Worm (Caenorhabditis elegans) whole organism, L2 larva: Measurements from ENCODE around the gene Y48E1B.8.

Experiments used
- F13H6.1 ChIP-seq: sonication (generic microtip); optimal IDR thresholded peaks from 2 replicates; lab custom pipeline; 2016; ENCODE audit warnings: missing genetic modification characterization, missing compliant biosample characterization
- ama-1 ChIP-seq: fragments of 150-350 bp; optimal IDR thresholded peaks from 2 replicates; lab custom pipeline; 2018; ENCODE audit warnings: inconsistent platforms
- blmp-1 ChIP-seq: sonication (generic microtip); optimal IDR thresholded peaks from 2 replicates; lab custom pipeline; 2017; ENCODE audit warnings: missing genetic modification characterization, mild to moderate bottlenecking, missing compliant biosample characterization, antibody characterized with exemption, moderate library complexity; ENCODE audit not compliant: insufficient read depth
- ceh-16 ChIP-seq: fragments of 150-350 bp; optimal IDR thresholded peaks from 2 replicates; lab custom pipeline; 2014; ENCODE audit warnings: missing biosample characterization, missing genetic modification characterization
- crh-2 ChIP-seq: sonication (generic microtip); optimal IDR thresholded peaks from 2 replicates; lab custom pipeline; 2017; ENCODE audit warnings: missing biosample characterization, missing genetic modification characterization
- dmd-4 ChIP-seq: sonication (generic microtip); optimal IDR thresholded peaks from 2 replicates; lab custom pipeline; 2017; ENCODE audit warnings: missing biosample characterization, missing genetic modification characterization
- egl-27 ChIP-seq: sonication (generic microtip); optimal IDR thresholded peaks from 3 replicates; lab custom pipeline; 2017; ENCODE audit warnings: missing biosample characterization, missing genetic modification reagents, missing genetic modification characterization
- elt-1 ChIP-seq: fragments of 150-350 bp; optimal IDR thresholded peaks from 2 replicates; lab custom pipeline; 2014; ENCODE audit warnings: missing biosample characterization, missing genetic modification characterization
- elt-3 ChIP-seq: sonication (generic microtip); optimal IDR thresholded peaks from 2 replicates; lab custom pipeline; 2017; ENCODE audit warnings: missing biosample characterization, missing genetic modification characterization
- fos-1 ChIP-seq: fragments of 150-350 bp; optimal IDR thresholded peaks from 2 replicates; lab custom pipeline; 2014; ENCODE audit warnings: missing biosample characterization, missing genetic modification characterization
- gmeb-1 ChIP-seq: fragments of 150-350 bp; optimal IDR thresholded peaks from 2 replicates; lab custom pipeline; 2014; ENCODE audit warnings: missing biosample characterization, missing genetic modification characterization
- lsy-2 ChIP-seq, 2 experiments: fragments of 150-350 bp in 1 of 2; sonication (generic microtip) in 1 of 2; optimal IDR thresholded peaks; 2 replicates each; lab custom pipeline; 2014 to 2017; ENCODE audit warnings: missing biosample characterization in 2 of 2, missing genetic modification characterization in 2 of 2
- nhr-129 ChIP-seq: fragments of 150-350 bp; optimal IDR thresholded peaks from 2 replicates; lab custom pipeline; 2014; ENCODE audit warnings: missing biosample characterization, missing genetic modification characterization
- nhr-21 ChIP-seq: fragments of 150-350 bp; optimal IDR thresholded peaks from 2 replicates; lab custom pipeline; 2014; ENCODE audit warnings: missing biosample characterization, missing genetic modification characterization
- nhr-25 ChIP-seq: fragments of 150-350 bp; sonication (generic microtip); optimal IDR thresholded peaks from 3 replicates; lab custom pipeline; 2014; ENCODE audit warnings: missing biosample characterization, missing genetic modification characterization
- nhr-77 ChIP-seq: fragments of 150-350 bp; optimal IDR thresholded peaks from 2 replicates; lab custom pipeline; 2014; ENCODE audit warnings: missing biosample characterization, missing genetic modification characterization
- peb-1 ChIP-seq: fragments of 150-350 bp; optimal IDR thresholded peaks from 2 replicates; lab custom pipeline; 2014; ENCODE audit warnings: missing biosample characterization, missing genetic modification characterization
- skn-1 ChIP-seq: sonication (generic microtip); optimal IDR thresholded peaks from 2 replicates; lab custom pipeline; 2017; ENCODE audit warnings: missing biosample characterization, missing genetic modification characterization
- sma-3 ChIP-seq: sonication (generic microtip); optimal IDR thresholded peaks from 2 replicates; lab custom pipeline; 2016; ENCODE audit warnings: missing genetic modification reagents, missing genetic modification characterization, missing compliant biosample characterization
- sma-9 ChIP-seq, 2 experiments: fragments of 150-350 bp in 1 of 2; sonication (generic microtip) in 1 of 2; optimal IDR thresholded peaks; 2 replicates each; lab custom pipeline; 2014 to 2016; ENCODE audit warnings: missing genetic modification characterization in 2 of 2, mild to moderate bottlenecking in 1 of 2, missing biosample characterization in 1 of 2, missing compliant biosample characterization in 1 of 2, missing genetic modification reagents in 1 of 2, moderate library complexity in 1 of 2
- snpc-4 ChIP-seq: fragments of 150-350 bp; optimal IDR thresholded peaks from 2 replicates; lab custom pipeline; 2014; ENCODE audit warnings: missing biosample characterization, missing genetic modification characterization
- ztf-1 ChIP-seq: fragments of 200-800 bp; sonication (Bioruptor generic); conservative IDR thresholded peaks from 2 replicates; pipeline ENCODE4 v1.3.6; 2022; ENCODE audit warnings: missing genetic modification characterization, missing compliant biosample characterization

The Y48E1B.8 gene

DNA sequence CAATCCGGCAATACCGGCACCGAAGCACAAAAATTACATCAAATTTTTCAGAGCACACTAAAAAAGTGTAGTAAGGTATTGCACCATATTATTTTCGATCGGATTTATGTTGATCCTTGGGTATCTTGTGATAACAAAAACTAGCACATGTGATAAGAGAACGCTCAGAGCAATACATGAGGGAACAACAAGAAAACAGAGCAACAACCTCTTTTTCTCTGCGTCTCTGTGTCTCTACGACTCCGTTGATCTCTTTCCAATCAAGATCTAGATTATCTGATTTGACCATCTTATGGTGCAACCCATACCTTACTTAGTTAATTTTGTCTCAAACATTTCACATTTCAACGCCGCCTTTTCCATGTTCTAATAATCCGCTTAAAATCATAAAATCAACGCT, 46.7 kb downstream of the Y48E1B.8 start, which contains the start of gene tag-10:
TSS of gene tag-10 (plus strand) at position 347 of the 400 bp plus-strand sequence.
- no peak for TF ChIP-seq nhr-77 (tag; lab: Kevin White, UChicago)
- peak; percentile 93 for TF ChIP-seq elt-1 (tag; lab: Kevin White, UChicago)
- peak; percentile 69 for TF ChIP-seq nhr-129
- TF ChIP-seq snpc-4: no peak
- peak; percentile 68 for TF ChIP-seq sma-9 (GFP tag; optimal IDR thresholded peaks at IDR 0.05; lab: Kevin White, UChicago)
- no peak for TF ChIP-seq sma-9 (tag; optimal IDR thresholded peaks at IDR 0.05; lab: Kevin White, UChicago)
- TF ChIP-seq ama-1 (lab: Kevin White, UChicago): no peak
- no peak for TF ChIP-seq gmeb-1 (tag; lab: Kevin White, UChicago)

DNA sequence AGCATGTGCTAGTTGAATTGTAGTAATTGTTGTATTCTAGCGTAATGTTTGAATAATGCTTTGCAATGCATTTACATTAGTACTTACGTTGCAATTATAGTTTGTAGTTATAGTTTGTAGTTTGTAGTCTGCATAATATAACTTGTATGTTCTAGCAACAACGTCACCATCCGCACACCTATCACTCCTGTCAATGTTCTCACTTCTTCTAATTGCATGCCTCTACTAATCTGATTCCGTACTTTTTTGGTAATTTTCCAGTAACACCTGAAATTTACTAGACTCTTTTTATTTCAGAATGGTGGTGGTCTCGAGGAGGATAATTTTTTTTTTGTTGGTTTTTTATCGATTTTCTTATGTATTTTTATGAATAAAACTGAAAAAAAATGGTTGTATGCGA, 51.1 kb downstream of the Y48E1B.8 start:
- TF ChIP-seq ama-1 (lab: Kevin White, UChicago) (peak; percentile 77), nhr-21 (tag; lab: Kevin White, UChicago) (peak; percentile 23), blmp-1 (peak; percentile 8), nhr-25 (peak; percentile 34), egl-27 (no peak)

DNA sequence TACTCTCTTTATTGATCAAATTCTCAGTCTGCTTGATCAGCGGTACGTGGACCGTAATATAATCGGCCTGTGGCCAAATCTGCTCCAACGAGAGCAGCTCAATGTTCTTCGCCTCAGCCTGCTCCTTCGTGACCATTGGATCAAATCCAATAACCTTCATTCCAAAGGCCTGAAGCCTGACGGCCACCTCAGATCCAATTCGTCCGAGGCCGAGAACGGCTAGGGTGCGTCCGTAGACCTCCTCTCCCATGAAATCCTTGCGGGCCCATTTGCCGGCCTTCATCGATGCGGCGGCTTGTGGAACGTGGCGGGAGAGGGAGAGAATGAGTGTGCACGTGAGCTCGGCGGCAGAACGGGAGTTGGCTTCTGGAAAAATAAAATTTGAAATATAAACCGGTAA, 52.0 kb downstream of the Y48E1B.8 start:
- TF ChIP-seq ama-1 (lab: Kevin White, UChicago) (peak; percentile 19), skn-1 (tag; lab: Kevin White, UChicago) (no peak)
- TF ChIP-seq, all 48 proteins: peak for 1

DNA sequence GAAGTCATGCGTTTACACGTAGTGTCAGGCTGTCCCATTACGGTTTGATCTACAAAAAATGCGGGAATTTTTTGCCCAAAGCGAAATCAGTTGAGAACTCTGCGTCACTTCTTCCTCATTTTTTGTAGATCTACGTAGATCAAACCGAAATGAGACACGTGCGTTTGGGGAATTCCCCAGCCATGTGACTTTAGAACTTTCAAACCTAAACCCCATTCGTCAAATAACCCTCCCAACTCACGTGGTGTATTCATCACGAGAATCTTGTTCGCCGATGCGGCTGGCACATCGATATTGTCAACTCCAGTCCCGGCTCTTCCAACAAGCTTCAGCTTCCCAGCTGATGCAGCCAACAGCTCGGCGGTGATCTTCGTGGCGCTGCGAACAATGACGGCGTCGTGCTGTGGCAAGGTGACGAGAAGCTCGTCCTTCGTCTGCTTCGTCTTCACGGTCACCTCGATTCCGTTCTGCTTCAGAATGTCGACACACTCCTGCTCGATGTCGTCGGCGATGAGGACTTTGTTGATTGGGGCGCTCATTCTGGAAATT, 52.5 kb downstream of the Y48E1B.8 start, which contains the start of gene phdh-1:
TSS of gene phdh-1 (minus strand) at position 540 of the 549 bp plus-strand sequence.
- TF ChIP-seq sma-9 (GFP tag; optimal IDR thresholded peaks at IDR 0.05; lab: Kevin White, UChicago): peak; percentile 51
- no peak for TF ChIP-seq sma-9 (tag; optimal IDR thresholded peaks at IDR 0.05; lab: Kevin White, UChicago)
- TF ChIP-seq F13H6.1 (tag; lab: Kevin White, UChicago): no peak

DNA sequence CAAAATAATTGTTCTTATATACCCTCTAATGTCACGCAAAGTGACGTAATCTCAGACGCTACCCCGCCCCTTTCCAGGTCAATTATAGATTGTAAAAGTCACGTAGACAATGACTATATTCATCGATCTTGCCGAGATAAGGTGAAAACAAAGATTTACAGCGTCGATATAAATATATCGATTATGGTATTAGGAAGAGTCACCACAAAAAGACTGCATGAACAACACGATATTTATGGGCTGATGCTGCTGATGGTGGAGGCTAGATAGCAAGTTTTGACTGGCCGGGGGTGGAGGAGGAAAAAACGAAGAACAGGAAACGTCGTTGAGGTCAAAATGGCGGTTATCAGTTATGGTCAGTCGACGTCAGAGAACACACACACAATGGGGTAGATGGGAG, 53.1 kb downstream of the Y48E1B.8 start:
- TF ChIP-seq ztf-1 (GFP tag; lab: Robert Waterston, UW) (no peak), nhr-129 (peak; percentile 9), fos-1 (tag; lab: Kevin White, UChicago) (peak; percentile 67), nhr-25 (peak; percentile 86), ceh-16 (peak; percentile 71), F13H6.1 (tag; lab: Kevin White, UChicago) (peak; percentile 51), peb-1 (tag; lab: Kevin White, UChicago) (no peak), nhr-21 (tag; lab: Kevin White, UChicago) (peak; percentile 74), sma-9 (GFP tag; optimal IDR thresholded peaks at IDR 0.05; lab: Kevin White, UChicago) (peak; percentile 77), sma-9 (tag; optimal IDR thresholded peaks at IDR 0.05; lab: Kevin White, UChicago) (no peak), crh-2 (tag; lab: Kevin White, UChicago) (peak; percentile 63), dmd-4 (no peak), elt-3 (tag; lab: Kevin White, UChicago) (no peak), sma-3 (GFP tag; lab: Kevin White, UChicago) (peak; percentile 45), ama-1 (lab: Kevin White, UChicago) (no peak), elt-1 (tag; lab: Kevin White, UChicago) (peak; percentile 53), lsy-2 (tag; optimal IDR thresholded peaks at IDR 0.05; lab: Kevin White, UChicago) (peak in 1 of 2 experiments; percentile 39), blmp-1 (peak; percentile 53)
